Worm (Caenorhabditis elegans) whole organism, late embryonic: Measurements from ENCODE around the gene spp-13.

Source experiments
- C08G9.2 ChIP-seq: sonication (generic microtip); optimal IDR thresholded peaks from 2 replicates; lab custom pipeline; 2016; ENCODE audit warnings: mild to moderate bottlenecking, missing genetic modification characterization, moderate library complexity, missing compliant biosample characterization
- C38D4.7 ChIP-seq: fragments of 200-800 bp; sonication (Bioruptor generic); optimal IDR thresholded peaks from 2 replicates; lab custom pipeline; 2018; ENCODE audit warnings: mild to moderate bottlenecking, missing genetic modification characterization, moderate library complexity, missing compliant biosample characterization
- K02D7.2 ChIP-seq: sonication (generic microtip); optimal IDR thresholded peaks from 2 replicates; lab custom pipeline; 2017; ENCODE audit warnings: mild to moderate bottlenecking, missing genetic modification characterization, missing compliant biosample characterization
- Y22D7AL.16 ChIP-seq: sonication (generic microtip); optimal IDR thresholded peaks from 2 replicates; lab custom pipeline; 2016; ENCODE audit warnings: missing genetic modification characterization, missing compliant biosample characterization
- ahr-1 ChIP-seq: sonication (generic microtip); optimal IDR thresholded peaks from 2 replicates; lab custom pipeline; 2016; ENCODE audit warnings: missing genetic modification characterization, missing compliant biosample characterization
- ceh-18 ChIP-seq: sonication (generic microtip); optimal IDR thresholded peaks from 2 replicates; lab custom pipeline; 2016; ENCODE audit warnings: missing genetic modification characterization, missing compliant biosample characterization
- ceh-19 ChIP-seq: fragments of 200-800 bp; sonication (Bioruptor generic); optimal IDR thresholded peaks from 2 replicates; lab custom pipeline; 2018; ENCODE audit warnings: mild to moderate bottlenecking, missing genetic modification characterization, missing compliant biosample characterization
- ceh-2 ChIP-seq: sonication (generic microtip); optimal IDR thresholded peaks from 2 replicates; lab custom pipeline; 2016; ENCODE audit warnings: missing genotype, missing genetic modification characterization, missing compliant biosample characterization
- ceh-22 ChIP-seq: sonication (generic microtip); optimal IDR thresholded peaks from 2 replicates; lab custom pipeline; 2017; ENCODE audit warnings: missing biosample characterization, missing genetic modification characterization
- ceh-30 ChIP-seq: fragments of 150-350 bp; optimal IDR thresholded peaks from 2 replicates; lab custom pipeline; 2014; ENCODE audit warnings: missing biosample characterization, missing genetic modification characterization
- ceh-34 ChIP-seq: sonication (generic microtip); optimal IDR thresholded peaks from 2 replicates; lab custom pipeline; 2016; ENCODE audit warnings: mild to moderate bottlenecking, missing genetic modification characterization, missing compliant biosample characterization
- ceh-45 ChIP-seq: fragments of 200-800 bp; sonication (Bioruptor generic); IDR thresholded peaks from 2 replicates; pipeline ENCODE4 v1.3.6; 2022; ENCODE audit warnings: missing genetic modification reagents, missing genetic modification characterization, missing compliant biosample characterization
- ceh-48 ChIP-seq: sonication (generic microtip); optimal IDR thresholded peaks from 2 replicates; lab custom pipeline; 2016; ENCODE audit warnings: missing genetic modification characterization, inconsistent platforms, missing compliant biosample characterization
- ceh-6 ChIP-seq: fragments of 200-800 bp; sonication (Bioruptor generic); optimal IDR thresholded peaks from 2 replicates; lab custom pipeline; 2018; ENCODE audit warnings: mild to moderate bottlenecking, missing genetic modification characterization, missing compliant biosample characterization
- che-1 ChIP-seq: sonication (generic microtip); optimal IDR thresholded peaks from 2 replicates; lab custom pipeline; 2016; ENCODE audit warnings: mild to moderate bottlenecking, missing genetic modification characterization, missing compliant biosample characterization
- dve-1 ChIP-seq: sonication (generic microtip); optimal IDR thresholded peaks from 2 replicates; lab custom pipeline; 2017; ENCODE audit warnings: antibody characterized with exemption, mild to moderate bottlenecking, missing genetic modification characterization, missing compliant biosample characterization
- elt-2 ChIP-seq: sonication (generic microtip); optimal IDR thresholded peaks from 2 replicates; lab custom pipeline; 2016; ENCODE audit warnings: missing genetic modification reagents, missing genetic modification characterization, missing compliant biosample characterization
- elt-4 ChIP-seq: sonication (generic microtip); optimal IDR thresholded peaks from 2 replicates; lab custom pipeline; 2016; ENCODE audit warnings: missing genetic modification characterization, missing compliant biosample characterization
- ets-4 ChIP-seq: sonication (generic microtip); optimal IDR thresholded peaks from 2 replicates; lab custom pipeline; 2016; ENCODE audit warnings: missing genetic modification characterization, missing compliant biosample characterization
- fkh-10 ChIP-seq: fragments of 150-350 bp; optimal IDR thresholded peaks from 2 replicates; lab custom pipeline; 2014; ENCODE audit warnings: missing biosample characterization, missing genetic modification reagents, missing genetic modification characterization
- fkh-6 ChIP-seq: sonication (generic microtip); optimal IDR thresholded peaks from 2 replicates; lab custom pipeline; 2016; ENCODE audit warnings: missing genetic modification characterization, missing compliant biosample characterization
- hlh-13 ChIP-seq: fragments of 200-800 bp; sonication (Bioruptor generic); optimal IDR thresholded peaks from 2 replicates; lab custom pipeline; 2018; ENCODE audit warnings: mild to moderate bottlenecking, missing genetic modification characterization, missing compliant biosample characterization
- hlh-15 ChIP-seq: sonication (generic microtip); optimal IDR thresholded peaks from 2 replicates; lab custom pipeline; 2016; ENCODE audit warnings: missing genetic modification characterization, missing compliant biosample characterization
- hlh-8 ChIP-seq: sonication (generic microtip); optimal IDR thresholded peaks from 2 replicates; lab custom pipeline; 2016; ENCODE audit warnings: missing genotype, missing genetic modification characterization, missing compliant biosample characterization
- lim-6 ChIP-seq: sonication (generic microtip); optimal IDR thresholded peaks from 2 replicates; lab custom pipeline; 2016; ENCODE audit warnings: missing genetic modification characterization, missing compliant biosample characterization
- nfya-1 ChIP-seq: sonication (generic microtip); optimal IDR thresholded peaks from 2 replicates; lab custom pipeline; 2017; ENCODE audit warnings: missing genetic modification characterization, mild to moderate bottlenecking, missing compliant biosample characterization, antibody characterized with exemption, moderate library complexity
- odd-2 ChIP-seq: sonication (generic microtip); optimal IDR thresholded peaks from 2 replicates; lab custom pipeline; 2017; ENCODE audit warnings: antibody characterized with exemption, mild to moderate bottlenecking, missing genetic modification characterization, missing compliant biosample characterization
- pag-3 ChIP-seq: sonication (generic microtip); optimal IDR thresholded peaks from 2 replicates; lab custom pipeline; 2016; ENCODE audit warnings: missing compliant biosample characterization, missing genetic modification characterization, borderline replicate concordance
- pax-1 ChIP-seq: fragments of 150-350 bp; optimal IDR thresholded peaks from 2 replicates; lab custom pipeline; 2014; ENCODE audit warnings: missing biosample characterization, missing genetic modification characterization
- pros-1 ChIP-seq: fragments of 150-350 bp; optimal IDR thresholded peaks from 2 replicates; lab custom pipeline; 2014; ENCODE audit warnings: missing biosample characterization, missing genetic modification reagents, missing genetic modification characterization
- ref-2 ChIP-seq: sonication (generic microtip); optimal IDR thresholded peaks from 2 replicates; lab custom pipeline; 2016; ENCODE audit warnings: missing genetic modification characterization, missing compliant biosample characterization
- syd-9 ChIP-seq: sonication (generic microtip); optimal IDR thresholded peaks from 2 replicates; lab custom pipeline; 2016; ENCODE audit warnings: mild to moderate bottlenecking, missing genetic modification characterization, moderate library complexity, missing compliant biosample characterization
- tbx-2 ChIP-seq: sonication (generic microtip); optimal IDR thresholded peaks from 2 replicates; lab custom pipeline; 2016; ENCODE audit warnings: missing genetic modification characterization, missing compliant biosample characterization
- tbx-7 ChIP-seq: sonication (generic microtip); optimal IDR thresholded peaks from 2 replicates; lab custom pipeline; 2016; ENCODE audit warnings: missing genotype, missing genetic modification characterization, missing compliant biosample characterization
- ttx-3 ChIP-seq: sonication (generic microtip); optimal IDR thresholded peaks from 2 replicates; lab custom pipeline; 2016; ENCODE audit warnings: missing genetic modification reagents, missing genetic modification characterization, missing compliant biosample characterization
- unc-3 ChIP-seq, 2 experiments: fragments of 200-800 bp in 1 of 2; sonication (Bioruptor generic) in 1 of 2; sonication (generic microtip) in 1 of 2; conservative IDR thresholded peaks in 1 of 2; optimal IDR thresholded peaks in 1 of 2; 2 replicates each; pipeline versions ENCODE4 v1.3.6 to Lab custom; 2016 to 2022; ENCODE audit warnings: missing compliant biosample characterization in 2 of 2, missing genetic modification characterization in 2 of 2, missing genetic modification reagents in 1 of 2
- unc-42 ChIP-seq: sonication (generic microtip); optimal IDR thresholded peaks from 2 replicates; lab custom pipeline; 2016; ENCODE audit warnings: missing genotype, missing genetic modification characterization, missing compliant biosample characterization
- unc-55 ChIP-seq: sonication (generic microtip); optimal IDR thresholded peaks from 2 replicates; lab custom pipeline; 2017; ENCODE audit warnings: missing biosample characterization, missing genetic modification reagents, missing genetic modification characterization
- unc-86 ChIP-seq: sonication (generic microtip); optimal IDR thresholded peaks from 2 replicates; lab custom pipeline; 2016; ENCODE audit warnings: missing genetic modification characterization, missing compliant biosample characterization
- zip-5 ChIP-seq: sonication (generic microtip); optimal IDR thresholded peaks from 2 replicates; lab custom pipeline; 2016; ENCODE audit warnings: missing genetic modification characterization, missing compliant biosample characterization
- ztf-16 ChIP-seq: sonication (generic microtip); optimal IDR thresholded peaks from 2 replicates; lab custom pipeline; 2017; ENCODE audit warnings: missing genetic modification characterization, missing compliant biosample characterization

The spp-13 gene

ce11 chrX:8392539-8392996, 25.8 kb downstream of the spp-13 start, which contains the start of gene wrk-1:
Gene wrk-1 (minus strand): TSS chrX:8392589.
- no peak for TF ChIP-seq elt-4 (tag; lab: Kevin White, UChicago)
- no peak for TF ChIP-seq syd-9 (tag; lab: Kevin White, UChicago)
- no peak for TF ChIP-seq ceh-6 (GFP tag; lab: Kevin White, UChicago)
- TF ChIP-seq pag-3 = no peak
- no peak for TF ChIP-seq ceh-22 (tag; lab: Kevin White, UChicago)
- no peak for TF ChIP-seq unc-3 (GFP tag; conservative IDR thresholded peaks at IDR 0.05; lab: Robert Waterston, UW)
- TF ChIP-seq unc-3 (tag; optimal IDR thresholded peaks at IDR 0.05; lab: Kevin White, UChicago) = no peak
- TF ChIP-seq ceh-30 (tag; lab: Kevin White, UChicago) = no peak
- no peak for TF ChIP-seq ceh-19 (GFP tag; lab: Kevin White, UChicago)
- TF ChIP-seq pax-1 = no peak
- no peak for TF ChIP-seq ceh-2 (tag; lab: Kevin White, UChicago)

- no peak for TF ChIP-seq C08G9.2 (tag; lab: Kevin White, UChicago)
- no peak for TF ChIP-seq Y22D7AL.16 (tag; lab: Kevin White, UChicago)
- TF ChIP-seq ceh-30 (tag; lab: Kevin White, UChicago) = no peak
- no peak for TF ChIP-seq hlh-8 (tag; lab: Kevin White, UChicago)
- no peak for TF ChIP-seq elt-2 (tag; lab: Kevin White, UChicago)
- no peak for TF ChIP-seq dve-1 (tag; lab: Kevin White, UChicago)
- TF ChIP-seq unc-55 (GFP tag; lab: Kevin White, UChicago) = no peak
- TF ChIP-seq pag-3 = no peak
- TF ChIP-seq ceh-34 = no peak
- no peak for TF ChIP-seq hlh-15 (tag; lab: Kevin White, UChicago)
- no peak for TF ChIP-seq fkh-10 (GFP tag; lab: Kevin White, UChicago)
- no peak for TF ChIP-seq ahr-1 (tag; lab: Kevin White, UChicago)
- no peak for TF ChIP-seq che-1 (tag; lab: Kevin White, UChicago)
- TF ChIP-seq ceh-18 = no peak
Measured at ce11 chrX:8391505-8391904, 26.8 kb downstream of the spp-13 start.

ce11 chrX:8390508-8390907, 27.8 kb downstream of the spp-13 start:
- TF ChIP-seq unc-55 (GFP tag; lab: Kevin White, UChicago) (peak; percentile 85), zip-5 (no peak), hlh-8 (tag; lab: Kevin White, UChicago) (no peak), ahr-1 (tag; lab: Kevin White, UChicago) (no peak)

- TF ChIP-seq dve-1 (tag; lab: Kevin White, UChicago) (peak; percentile 71), elt-4 (tag; lab: Kevin White, UChicago) (no peak), odd-2 (tag; lab: Kevin White, UChicago) (no peak), syd-9 (tag; lab: Kevin White, UChicago) (peak; percentile 77), unc-55 (GFP tag; lab: Kevin White, UChicago) (no peak), ceh-45 (no peak), tbx-7 (tag; lab: Kevin White, UChicago) (no peak), ceh-18 (peak; percentile 60), che-1 (tag; lab: Kevin White, UChicago) (peak; percentile 77), K02D7.2 (tag; lab: Kevin White, UChicago) (peak; percentile 33), ceh-48 (peak; percentile 15), hlh-15 (tag; lab: Kevin White, UChicago) (peak; percentile 4), pros-1 (tag; lab: Kevin White, UChicago) (no peak), zip-5 (peak; percentile 56), C38D4.7 (GFP tag; lab: Kevin White, UChicago) (peak; percentile 72), lim-6 (tag; lab: Kevin White, UChicago) (peak; percentile 38), ref-2 (tag; lab: Kevin White, UChicago) (peak; percentile 70), fkh-10 (GFP tag; lab: Kevin White, UChicago) (no peak), ceh-30 (tag; lab: Kevin White, UChicago) (no peak), Y22D7AL.16 (tag; lab: Kevin White, UChicago) (peak; percentile 31), hlh-13 (GFP tag; lab: Kevin White, UChicago) (peak; percentile 50), fkh-6 (tag; lab: Kevin White, UChicago) (peak; percentile 30), tbx-2 (tag; lab: Kevin White, UChicago) (peak; percentile 69), nfya-1 (tag; lab: Kevin White, UChicago) (peak; percentile 53), ceh-34 (peak; percentile 72), ceh-2 (tag; lab: Kevin White, UChicago) (peak; percentile 81), pax-1 (no peak), ets-4 (tag; lab: Kevin White, UChicago) (no peak), ttx-3 (tag; lab: Kevin White, UChicago) (peak; percentile 77), unc-42 (peak; percentile 39), unc-86 (tag; lab: Kevin White, UChicago) (peak; percentile 67), ztf-16 (peak; percentile 71), ahr-1 (tag; lab: Kevin White, UChicago) (peak; percentile 44)
Measured at ce11 chrX:8386068-8386851, 32.1 kb downstream of the spp-13 start.
